Worm (Caenorhabditis elegans) whole organism, early embryonic: ENCODE data around the gene mog-3.
A peak's percentile ranks its signal among the peaks of the same experiment; 100 is the strongest.

ENCODE experiments used
- B0310.2 ChIP-seq: sonication (generic microtip); optimal IDR thresholded peaks from 2 replicates; lab custom pipeline; 2016; ENCODE audit warnings: mild to moderate bottlenecking, missing genetic modification characterization, missing compliant biosample characterization
- F13C5.2 ChIP-seq: sonication (generic microtip); optimal IDR thresholded peaks from 2 replicates; lab custom pipeline; 2017; ENCODE audit warnings: mild to moderate bottlenecking, missing genetic modification characterization, inconsistent platforms, missing compliant biosample characterization
- aly-1 ChIP-seq: sonication (generic microtip); optimal IDR thresholded peaks from 2 replicates; lab custom pipeline; 2016; ENCODE audit warnings: missing genetic modification characterization, missing compliant biosample characterization
- ama-1 ChIP-seq: fragments of 150-350 bp; optimal IDR thresholded peaks from 2 replicates; lab custom pipeline; 2014
- ceh-13 ChIP-seq: fragments of 200-800 bp; sonication (Bioruptor generic); optimal IDR thresholded peaks from 2 replicates; lab custom pipeline; 2018; ENCODE audit warnings: mild to moderate bottlenecking, missing genetic modification characterization, missing compliant biosample characterization
- ceh-36 ChIP-seq: sonication (generic microtip); optimal IDR thresholded peaks from 2 replicates; lab custom pipeline; 2016; ENCODE audit warnings: missing genetic modification characterization, inconsistent platforms, missing compliant biosample characterization
- ets-7 ChIP-seq: sonication (generic microtip); optimal IDR thresholded peaks from 2 replicates; lab custom pipeline; 2016; ENCODE audit warnings: missing genotype, missing genetic modification characterization, missing compliant biosample characterization
- flt-1 ChIP-seq: fragments of 200-800 bp; sonication (Bioruptor generic); IDR thresholded peaks from 2 replicates; pipeline ENCODE4 v1.3.6; 2022; ENCODE audit warnings: missing genetic modification characterization, missing compliant biosample characterization
- hmbx-1 ChIP-seq: sonication (generic microtip); optimal IDR thresholded peaks from 2 replicates; lab custom pipeline; 2016; ENCODE audit warnings: mild to moderate bottlenecking, missing genetic modification characterization, missing compliant biosample characterization
- hmg-4 ChIP-seq: fragments of 200-800 bp; sonication (Bioruptor generic); optimal IDR thresholded peaks from 2 replicates; lab custom pipeline; 2018; ENCODE audit warnings: mild to moderate bottlenecking, missing genetic modification characterization, missing compliant biosample characterization
- hnd-1 ChIP-seq: sonication (generic microtip); optimal IDR thresholded peaks from 2 replicates; lab custom pipeline; 2016; ENCODE audit warnings: missing genetic modification characterization, missing compliant biosample characterization
- pes-1 ChIP-seq: fragments of 200-800 bp; sonication (Bioruptor generic); IDR thresholded peaks from 2 replicates; pipeline ENCODE4 v1.3.6; 2022; ENCODE audit warnings: missing genetic modification reagents, missing genetic modification characterization, missing compliant biosample characterization
- scrt-1 ChIP-seq: fragments of 200-800 bp; sonication (Bioruptor generic); IDR thresholded peaks from 2 replicates; pipeline ENCODE4 v1.3.6; 2022; ENCODE audit warnings: missing genetic modification characterization, missing compliant biosample characterization
- sea-1 ChIP-seq: fragments of 200-800 bp; sonication (Bioruptor generic); conservative IDR thresholded peaks from 2 replicates; pipeline ENCODE4 v1.3.6; 2022; ENCODE audit warnings: missing genetic modification characterization, missing compliant biosample characterization
- tbx-11 ChIP-seq: fragments of 200-800 bp; sonication (Bioruptor generic); IDR thresholded peaks from 2 replicates; pipeline ENCODE4 v1.3.6; 2022; ENCODE audit warnings: missing genetic modification characterization, missing compliant biosample characterization
- tbx-37 ChIP-seq: fragments of 200-800 bp; sonication (Bioruptor generic); conservative IDR thresholded peaks from 2 replicates; pipeline ENCODE4 v1.3.6; 2022; ENCODE audit warnings: missing genetic modification reagents, missing genetic modification characterization, missing compliant biosample characterization
- tra-4 ChIP-seq: sonication (generic microtip); optimal IDR thresholded peaks from 2 replicates; lab custom pipeline; 2017; ENCODE audit warnings: missing genetic modification characterization, missing compliant biosample characterization

Gene mog-3

ce11 chrIII:5268486-5268885 lies 39.9 kb upstream of the mog-3 start:
- TF ChIP-seq ets-7 (tag; lab: Kevin White, UChicago) (no peak), ceh-36 (tag; lab: Kevin White, UChicago) (no peak), hmbx-1 (tag; lab: Kevin White, UChicago) (no peak), ceh-13 (GFP tag; lab: Kevin White, UChicago) (no peak), ama-1 (lab: Kevin White, UChicago) (no peak), tra-4 (no peak), flt-1 (GFP tag; lab: Robert Waterston, UW) (no peak)

- TF ChIP-seq hmg-4 (no peak), tbx-11 (GFP tag; lab: Robert Waterston, UW) (no peak)
Measured at ce11 chrIII:5269814-5270213, 38.6 kb upstream of the mog-3 start, which contains the start of gene ZC395.4. TSS of gene ZC395.4 (plus strand) at chrIII:5270114.

- no peak for TF ChIP-seq sea-1 (GFP tag; lab: Robert Waterston, UW)
- TF ChIP-seq tra-4 = no peak
- no peak for TF ChIP-seq tbx-11 (GFP tag; lab: Robert Waterston, UW)
- no peak for TF ChIP-seq ets-7 (tag; lab: Kevin White, UChicago)
- TF ChIP-seq B0310.2 (tag; lab: Kevin White, UChicago) = no peak
- no peak for TF ChIP-seq ceh-13 (GFP tag; lab: Kevin White, UChicago)
- no peak for TF ChIP-seq hmbx-1 (tag; lab: Kevin White, UChicago)
- no peak for TF ChIP-seq scrt-1 (GFP tag; lab: Robert Waterston, UW)
- TF ChIP-seq ceh-36 (tag; lab: Kevin White, UChicago) = no peak
Measured at ce11 chrIII:5273396-5273857, 35.0 kb upstream of the mog-3 start, which contains the start of gene ztf-8. TSS of gene ztf-8 (minus strand) at chrIII:5273471.

- no peak for TF ChIP-seq ama-1 (lab: Kevin White, UChicago)
- no peak for TF ChIP-seq tbx-37 (GFP tag; lab: Robert Waterston, UW)
- no peak for TF ChIP-seq hmbx-1 (tag; lab: Kevin White, UChicago)
- no peak for TF ChIP-seq F13C5.2 (tag; lab: Kevin White, UChicago)
- TF ChIP-seq aly-1 (tag; lab: Kevin White, UChicago) = no peak
- TF ChIP-seq tbx-11 (GFP tag; lab: Robert Waterston, UW) = no peak
- no peak for TF ChIP-seq ceh-13 (GFP tag; lab: Kevin White, UChicago)
- no peak for TF ChIP-seq flt-1 (GFP tag; lab: Robert Waterston, UW)
- no peak for TF ChIP-seq pes-1 (GFP tag; lab: Robert Waterston, UW)
- no peak for TF ChIP-seq ceh-36 (tag; lab: Kevin White, UChicago)
- TF ChIP-seq B0310.2 (tag; lab: Kevin White, UChicago) = no peak
Measured at ce11 chrIII:5274250-5274649, 34.1 kb upstream of the mog-3 start.

- TF ChIP-seq ama-1 (lab: Kevin White, UChicago) = no peak
- peak; percentile 13 for TF ChIP-seq F13C5.2 (tag; lab: Kevin White, UChicago)
- TF ChIP-seq tra-4 = no peak
Measured at ce11 chrIII:5274715-5275355, 33.6 kb upstream of the mog-3 start, which contains the start of the genes daf-41 and toc-1. TSS of gene daf-41 (minus strand) at chrIII:5274765. TSS of gene toc-1 (plus strand) at chrIII:5275251.

- TF ChIP-seq sea-1 (GFP tag; lab: Robert Waterston, UW) (no peak), ceh-36 (tag; lab: Kevin White, UChicago) (no peak), ets-7 (tag; lab: Kevin White, UChicago) (no peak), hmbx-1 (tag; lab: Kevin White, UChicago) (no peak), hmg-4 (no peak), tbx-37 (GFP tag; lab: Robert Waterston, UW) (no peak)
Measured at ce11 chrIII:5277740-5278139, 30.7 kb upstream of the mog-3 start, which contains the start of gene clk-1. TSS of gene clk-1 (plus strand) at chrIII:5277894.

- TF ChIP-seq tra-4 (no peak), sea-1 (GFP tag; lab: Robert Waterston, UW) (no peak), ceh-36 (tag; lab: Kevin White, UChicago) (no peak), hmg-4 (no peak), pes-1 (GFP tag; lab: Robert Waterston, UW) (no peak), ets-7 (tag; lab: Kevin White, UChicago) (no peak), tbx-37 (GFP tag; lab: Robert Waterston, UW) (no peak), ceh-13 (GFP tag; lab: Kevin White, UChicago) (no peak), flt-1 (GFP tag; lab: Robert Waterston, UW) (no peak), ama-1 (lab: Kevin White, UChicago) (no peak), tbx-11 (GFP tag; lab: Robert Waterston, UW) (no peak), aly-1 (tag; lab: Kevin White, UChicago) (no peak), scrt-1 (GFP tag; lab: Robert Waterston, UW) (no peak), B0310.2 (tag; lab: Kevin White, UChicago) (no peak), hmbx-1 (tag; lab: Kevin White, UChicago) (no peak)
Measured at ce11 chrIII:5280228-5280627, 28.2 kb upstream of the mog-3 start.

- no peak for TF ChIP-seq F13C5.2 (tag; lab: Kevin White, UChicago)
- no peak for TF ChIP-seq pes-1 (GFP tag; lab: Robert Waterston, UW)
- TF ChIP-seq hnd-1 (tag; lab: Kevin White, UChicago) = no peak
- TF ChIP-seq hmbx-1 (tag; lab: Kevin White, UChicago) = no peak
- no peak for TF ChIP-seq tra-4
- no peak for TF ChIP-seq flt-1 (GFP tag; lab: Robert Waterston, UW)
- TF ChIP-seq tbx-11 (GFP tag; lab: Robert Waterston, UW) = no peak
- no peak for TF ChIP-seq ceh-36 (tag; lab: Kevin White, UChicago)
Measured at ce11 chrIII:5285484-5285883, 22.9 kb upstream of the mog-3 start.
